Fruit fly (Drosophila melanogaster) whole organism, larva: ENCODE results near the gene Idh3b.

Source experiments
- noc ChIP-seq: fragments of 200-800 bp; sonication (Bioruptor generic); optimal IDR thresholded peaks from 3 replicates; lab custom pipeline; 2019; ENCODE audit warnings: missing biosample characterization, mild to moderate bottlenecking, missing genetic modification characterization, moderate library complexity

Gene Idh3b

DNA sequence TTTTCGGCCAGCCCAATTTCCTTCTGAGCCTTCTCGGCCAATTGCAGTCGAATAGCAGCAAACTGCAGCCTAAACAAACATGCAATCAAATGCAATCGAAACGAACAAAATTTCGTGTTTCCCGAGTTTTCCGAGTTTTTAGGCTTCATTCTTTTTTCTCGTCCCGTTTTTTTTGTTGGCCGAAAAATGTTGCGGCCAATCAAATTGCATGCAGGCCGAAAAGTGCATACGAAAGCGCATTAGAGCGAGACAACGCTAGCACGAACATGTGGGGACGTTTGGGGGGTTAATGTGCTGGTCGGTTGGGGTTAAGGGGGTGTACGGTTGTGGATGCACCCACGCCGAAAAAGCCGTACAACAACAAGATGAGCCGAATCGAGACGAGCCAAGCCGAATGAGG is 29.4 kb downstream of the Idh3b start:
- TF ChIP-seq noc, result no peak

DNA sequence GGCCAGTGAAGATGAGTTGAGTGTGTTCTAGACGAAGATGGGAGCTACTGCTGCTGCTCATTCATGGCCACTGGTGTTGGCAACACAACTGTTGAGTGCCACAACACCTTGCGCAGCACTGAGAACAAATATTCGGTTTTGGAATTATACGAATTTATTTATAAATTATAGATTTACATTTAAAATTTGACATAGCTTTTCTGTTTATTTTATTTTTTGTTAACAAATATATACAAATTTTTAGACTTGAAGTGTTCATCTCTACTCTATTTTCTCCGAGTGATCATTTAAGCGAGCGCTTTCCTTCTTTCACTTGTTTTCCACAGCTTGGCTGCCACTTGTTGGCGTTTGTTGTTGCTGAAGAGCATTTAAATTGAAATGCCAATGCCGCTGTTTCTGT is 31.6 kb downstream of the Idh3b start:
- no peak for TF ChIP-seq noc

DNA sequence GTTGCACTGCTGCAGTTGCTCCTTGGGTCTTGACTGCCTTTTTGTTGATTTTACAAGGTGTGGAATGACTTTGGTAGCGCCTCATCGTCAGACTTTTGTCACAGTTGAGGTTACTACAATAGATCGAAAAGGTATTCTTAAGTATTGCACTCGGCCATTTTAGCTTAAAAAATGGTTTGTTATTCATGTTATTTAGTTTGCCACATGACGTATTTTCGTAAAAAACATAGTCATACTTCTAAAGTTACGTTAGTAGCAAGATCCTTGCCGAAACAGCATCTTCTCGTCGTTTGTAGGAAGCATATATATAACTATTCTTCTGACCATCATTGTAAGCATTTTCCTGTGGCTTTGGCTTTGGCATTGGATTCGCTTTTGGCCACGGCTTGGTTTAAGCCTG is 39.8 kb downstream of the Idh3b start:
- no peak for TF ChIP-seq noc

DNA sequence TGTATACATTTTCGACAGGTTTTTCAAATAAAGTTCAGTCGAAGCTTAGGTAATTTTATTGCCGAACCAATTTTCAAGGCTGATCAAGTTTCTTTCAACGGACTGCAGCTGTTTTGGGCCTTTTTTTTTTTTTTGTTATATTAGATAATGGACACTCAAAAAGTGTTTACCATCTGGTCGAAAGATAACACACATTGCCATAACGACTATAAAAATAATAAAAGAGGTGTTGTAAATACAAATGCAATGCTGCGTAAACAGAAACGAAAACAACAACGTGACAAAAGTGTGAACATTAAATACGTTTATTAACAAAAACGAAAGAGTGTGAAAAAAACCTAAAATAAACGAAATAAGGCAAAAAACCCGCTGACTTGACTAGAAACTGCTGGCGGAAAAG is 41.4 kb downstream of the Idh3b start:
- TF ChIP-seq noc, result no peak

DNA sequence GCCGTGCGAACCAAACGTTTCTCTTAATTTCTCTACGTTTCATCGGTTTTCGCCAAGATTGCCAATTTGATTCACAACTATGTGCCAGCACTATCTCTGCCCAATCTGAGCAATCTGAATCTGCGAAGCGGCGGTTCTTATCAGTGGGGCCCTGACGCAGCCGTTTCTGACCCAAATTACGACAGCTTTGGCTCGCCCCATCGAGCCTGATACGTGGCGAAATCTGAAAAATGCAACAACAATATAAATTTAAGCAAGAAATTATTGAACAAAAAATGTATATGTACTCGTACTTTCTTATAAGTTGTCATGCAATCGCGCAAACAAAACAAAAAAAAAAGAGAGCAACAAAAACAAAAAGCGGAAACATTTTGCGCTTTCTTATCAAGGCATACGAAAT is 42.2 kb downstream of the Idh3b start:
- no peak for TF ChIP-seq noc

DNA sequence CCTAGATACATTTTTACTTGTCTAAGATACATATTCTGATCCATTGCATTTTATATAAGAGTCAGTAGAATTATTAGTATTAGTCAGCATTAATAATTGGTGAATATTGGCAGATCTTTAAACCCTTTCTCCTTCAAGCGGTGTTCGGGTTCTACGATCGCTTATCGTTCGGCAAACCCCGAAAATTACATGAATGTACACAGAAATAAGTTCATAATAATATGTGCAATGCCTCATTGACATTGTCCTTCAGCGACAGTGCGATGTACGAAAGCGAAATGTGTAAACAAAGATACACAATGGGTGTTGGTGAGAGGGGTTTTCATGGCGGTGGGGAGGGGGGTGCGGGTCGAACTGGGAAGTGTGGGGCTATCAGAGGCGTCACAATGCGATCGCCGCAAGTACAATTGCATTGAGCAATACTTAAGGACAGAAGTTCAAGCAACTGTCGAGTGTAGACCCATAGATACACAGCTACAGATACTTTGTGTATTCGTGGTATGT is 42.8 kb downstream of the Idh3b start:
- no peak for TF ChIP-seq noc

DNA sequence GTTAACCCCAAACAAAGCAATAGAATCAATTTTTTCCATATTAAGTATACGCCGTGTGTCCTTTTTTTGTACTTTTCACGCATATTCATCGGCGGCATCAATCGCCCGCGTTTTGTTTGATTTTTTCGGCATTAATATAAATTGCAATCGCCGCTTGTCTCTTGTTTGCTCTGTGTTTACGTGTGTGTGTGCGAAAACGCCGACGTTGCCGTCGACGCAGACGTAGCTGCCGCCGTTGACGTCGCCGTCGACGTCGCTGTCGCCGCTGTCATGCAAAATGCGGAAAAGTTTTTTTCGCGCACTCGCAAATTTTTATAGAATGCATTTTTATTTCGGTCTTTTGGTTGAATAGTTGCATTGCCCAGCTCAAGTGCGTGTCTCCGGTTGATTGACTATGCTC is 46.2 kb downstream of the Idh3b start:
- TF ChIP-seq noc, result no peak

DNA sequence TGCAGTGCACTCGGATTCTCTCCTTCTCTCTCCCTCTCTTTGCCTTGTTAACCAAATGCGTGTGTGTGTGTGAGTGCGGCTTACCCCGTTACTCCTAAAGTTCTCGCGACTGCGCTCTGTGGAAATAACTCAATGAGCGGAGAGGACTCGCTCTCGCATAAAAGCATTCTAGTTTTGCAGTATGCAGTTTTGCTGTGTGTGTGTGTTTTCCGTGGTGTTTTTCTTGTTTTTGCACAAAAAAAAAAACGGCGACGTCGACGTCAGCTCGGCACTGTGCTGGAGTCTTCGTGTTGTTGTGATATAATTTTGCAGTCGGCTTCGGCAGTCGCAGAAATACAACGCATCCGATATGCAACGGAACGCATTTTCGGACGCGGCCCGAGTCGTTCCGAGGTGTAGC is 47.1 kb downstream of the Idh3b start:
- no peak for TF ChIP-seq noc

DNA sequence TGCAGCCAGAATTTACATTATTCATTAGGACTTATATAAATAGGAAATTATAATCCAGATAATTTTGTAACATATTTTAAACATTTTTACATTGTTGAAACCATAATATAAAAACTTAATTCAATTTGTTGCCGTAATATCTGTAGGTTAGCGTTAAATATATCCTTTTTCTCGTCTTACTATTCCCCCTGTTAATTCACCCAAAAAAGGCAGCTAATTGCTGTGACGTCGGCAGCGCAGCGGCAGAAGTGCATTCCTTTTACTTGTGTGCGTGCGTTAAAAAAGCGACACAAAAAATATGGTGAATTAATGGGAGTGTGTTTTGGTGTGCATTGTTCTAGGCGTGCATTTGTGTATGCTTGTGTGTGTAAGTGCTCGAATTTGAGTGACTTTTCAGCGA is 47.6 kb downstream of the Idh3b start:
- TF ChIP-seq noc, result no peak

DNA sequence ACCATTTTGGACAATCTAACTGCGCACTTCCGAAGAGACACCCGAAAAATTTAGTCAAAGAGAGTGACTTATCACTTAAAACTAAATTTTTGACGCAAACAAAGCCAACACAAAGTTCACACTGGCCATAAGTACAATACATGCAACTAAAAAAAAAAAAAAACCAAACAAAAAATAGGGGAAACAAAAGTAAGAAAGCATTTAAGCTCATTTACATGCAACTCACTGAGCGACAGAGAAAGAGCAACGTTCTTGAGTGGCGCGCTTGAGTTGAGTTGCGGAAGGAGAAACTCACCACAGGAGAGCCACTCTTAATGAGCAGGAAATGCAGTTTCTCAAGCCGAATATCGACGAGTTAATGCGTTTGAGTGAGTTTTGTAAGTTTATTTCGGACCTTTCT is 48.0 kb downstream of the Idh3b start:
- no peak for TF ChIP-seq noc

DNA sequence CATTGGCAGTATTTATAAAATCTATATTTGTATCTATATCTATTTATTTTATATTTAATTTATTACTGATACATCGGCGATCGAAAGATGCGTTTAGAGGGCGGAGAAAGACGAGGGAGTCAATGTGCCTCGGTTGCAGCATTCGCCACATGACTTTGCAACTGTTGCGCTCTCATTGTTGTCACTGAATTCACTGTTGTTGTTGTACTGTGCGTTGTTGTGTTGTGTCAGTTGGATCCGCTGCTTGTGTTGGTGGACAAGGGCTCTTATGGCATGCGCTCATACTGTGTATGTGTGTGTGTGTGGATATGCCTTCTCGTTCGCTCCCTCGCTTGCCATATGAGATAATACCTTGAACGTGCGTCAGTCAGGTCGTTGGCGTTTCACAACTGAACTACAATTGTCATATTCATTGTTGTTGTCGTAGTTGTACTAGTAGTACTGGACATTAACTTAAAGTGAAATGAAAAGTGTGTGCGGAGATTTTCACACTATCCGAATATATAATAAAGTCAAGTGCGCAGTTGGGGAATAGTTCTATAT is 48.6 kb downstream of the Idh3b start:
- TF ChIP-seq noc, result no peak

DNA sequence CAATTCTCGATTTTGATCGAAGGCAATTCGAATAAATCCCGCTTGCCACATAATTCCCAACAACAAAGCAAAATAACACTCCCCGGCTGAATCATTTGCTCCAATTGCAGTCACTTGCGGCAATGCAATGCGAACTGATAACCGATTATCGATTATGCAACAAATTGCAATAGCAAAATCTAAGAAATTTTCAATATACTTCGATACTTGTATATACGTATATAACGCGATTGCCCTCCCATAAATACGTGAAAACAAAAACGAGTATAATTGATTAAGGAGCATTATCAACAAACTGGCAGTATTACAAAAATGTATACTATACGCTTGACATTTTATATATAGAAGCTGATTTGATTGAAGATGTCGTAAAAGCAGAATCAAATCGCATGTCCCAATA is 49.4 kb downstream of the Idh3b start:
- TF ChIP-seq noc, result no peak

DNA sequence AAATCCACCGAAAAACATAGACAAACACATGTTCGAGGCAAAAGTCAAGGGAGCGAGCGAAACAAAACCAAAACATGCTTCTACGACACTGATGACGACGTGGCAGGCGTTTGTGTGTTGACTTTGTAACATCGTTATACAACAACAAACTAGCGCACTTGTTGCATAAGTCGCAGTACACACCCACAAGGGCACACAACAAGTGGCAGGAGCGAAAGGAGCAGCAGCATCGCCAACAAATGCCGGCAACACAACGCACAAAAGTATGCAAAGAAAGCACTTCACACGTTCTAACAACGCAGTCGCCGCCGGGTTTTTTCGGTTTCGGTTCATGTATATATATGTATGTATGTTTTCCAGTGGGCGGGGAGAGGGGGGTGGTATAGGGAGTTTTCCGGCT is 51.3 kb downstream of the Idh3b start:
- no peak for TF ChIP-seq noc
